Fruit fly (Drosophila melanogaster): ENCODE data around the gene CG43394.

CG43394 gene

DNA sequence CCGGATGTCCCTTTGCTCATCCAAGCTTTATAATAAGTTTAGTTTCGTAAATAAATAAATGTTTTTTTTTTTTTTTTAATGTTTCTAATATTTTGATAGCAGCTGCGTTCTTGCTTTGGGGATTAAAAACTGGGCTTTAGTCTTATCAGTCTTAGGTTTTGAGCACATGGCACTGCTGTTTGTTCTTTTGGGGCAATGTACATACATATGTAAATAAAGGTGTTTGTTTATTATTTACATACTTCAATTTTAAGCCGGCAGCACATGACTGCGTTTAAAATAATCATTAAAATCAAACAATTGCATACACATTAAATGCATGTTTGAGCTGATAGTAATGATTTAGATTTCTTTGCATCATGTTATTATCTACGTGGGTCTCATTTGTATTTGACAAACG lies 18.7 kb downstream of the CG43394 start (continued):
- TF ChIP-seq CG10366 (GFP tag; IDR thresholded peaks at IDR 0.05) (no peak; the same call in 1 of the 2 replicates), Opbp (GFP tag; IDR thresholded peaks at IDR 0.05; ENCODE audit: partially characterized antibody) (no peak), CG7963 (GFP tag; IDR thresholded peaks at IDR 0.05; ENCODE audit: partially characterized antibody) (no peak), Xbp1 (GFP tag; optimal IDR thresholded peaks at IDR 0.05) (peak; percentile 58), hkb (optimal IDR thresholded peaks at IDR 0.05) (no peak), hkb (GFP tag; IDR thresholded peaks at IDR 0.05) (peak; percentile 87), CG32767 (GFP tag; IDR thresholded peaks at IDR 0.05) (peak; percentile 53; the same call in 1 of the 2 replicates), ATbp (GFP tag; optimal IDR thresholded peaks at IDR 0.05) (peak; percentile 98), CG8281 (tag; optimal IDR thresholded peaks at IDR 0.05) (peak; percentile 55), CG6683 (GFP tag; optimal IDR thresholded peaks at IDR 0.05) (peak; percentile 51), CG6272 (GFP tag; IDR thresholded peaks at IDR 0.05) (no peak), CG4854 (GFP tag; optimal IDR thresholded peaks at IDR 0.05) (peak; percentile 72), Hsf (GFP tag; optimal IDR thresholded peaks at IDR 0.05) (peak; percentile 45), otp (GFP tag; IDR thresholded peaks at IDR 0.05) (peak; percentile 86; the same call in 2 of the 3 replicates), bowl (GFP tag; IDR thresholded peaks at IDR 0.05) (no peak), CG2116 (GFP tag; optimal IDR thresholded peaks at IDR 0.05) (peak; percentile 59), CG1832 (GFP tag; optimal IDR thresholded peaks at IDR 0.05) (no peak), her (GFP tag; optimal IDR thresholded peaks at IDR 0.05) (peak; percentile 29), p53 (GFP tag; optimal IDR thresholded peaks at IDR 0.05) (peak; percentile 18), trh (GFP tag; optimal IDR thresholded peaks at IDR 0.05) (peak; percentile 84), Meics (GFP tag; optimal IDR thresholded peaks at IDR 0.05) (peak; percentile 46), klu (GFP tag; IDR thresholded peaks at IDR 0.05) (no peak), CG8944 (GFP tag; optimal IDR thresholded peaks at IDR 0.05) (peak; percentile 61), GATAe (GFP tag; conservative IDR thresholded peaks at IDR 0.05) (no peak), unc-4 (GFP tag; IDR thresholded peaks at IDR 0.05; ENCODE audit: partially characterized antibody) (no peak), chif (GFP tag; optimal IDR thresholded peaks at IDR 0.05) (peak; percentile 71 to 79), CG7987 (GFP tag; optimal IDR thresholded peaks at IDR 0.05) (peak; percentile 88), pros (GFP tag; optimal IDR thresholded peaks at IDR 0.05) (no peak), pb (GFP tag; optimal IDR thresholded peaks at IDR 0.05) (no peak), B-H2 (GFP tag; optimal IDR thresholded peaks at IDR 0.05) (no peak), ash1 (GFP tag; optimal IDR thresholded peaks at IDR 0.05) (no peak), org-1 (GFP tag; optimal IDR thresholded peaks at IDR 0.05) (peak; percentile 82), gcm (GFP tag; optimal IDR thresholded peaks at IDR 0.05) (peak; percentile 86), pita (GFP tag; optimal IDR thresholded peaks at IDR 0.05) (no peak), CG15601 (tag; optimal IDR thresholded peaks at IDR 0.05) (peak; percentile 95), rib (GFP tag; IDR thresholded peaks at IDR 0.05) (no peak), CG1529 (GFP tag; optimal IDR thresholded peaks at IDR 0.05) (peak; percentile 90), CG10565 (GFP tag; optimal IDR thresholded peaks at IDR 0.05) (peak; percentile 64), CG11695 (GFP tag; IDR thresholded peaks at IDR 0.05) (peak; percentile 61), CG4424 (GFP tag; optimal IDR thresholded peaks at IDR 0.05) (peak; percentile 71), ase (GFP tag; IDR thresholded peaks at IDR 0.05) (peak; percentile 24; the same call in 2 of the 3 replicates), slp2 (GFP tag; optimal IDR thresholded peaks at IDR 0.05) (peak; percentile 53), Dp (GFP tag; optimal IDR thresholded peaks at IDR 0.05) (no peak), nom (GFP tag; optimal IDR thresholded peaks at IDR 0.05) (no peak), CG11504 (tag; optimal IDR thresholded peaks at IDR 0.05) (peak; percentile 75), CG7271 (tag; optimal IDR thresholded peaks at IDR 0.05) (peak; percentile 31), dm (GFP tag; optimal IDR thresholded peaks at IDR 0.05) (peak; percentile 39), caup (GFP tag; optimal IDR thresholded peaks at IDR 0.05; ENCODE audit: severe bottlenecking) (peak; percentile 79), CG16779 (GFP tag; IDR thresholded peaks at IDR 0.05) (no peak), CG8765 (GFP tag; IDR thresholded peaks at IDR 0.05) (no peak), Rx (GFP tag; IDR thresholded peaks at IDR 0.05) (peak; percentile 24; the same call in 1 of the 2 replicates)

Data from whole organism, embryonic.